Fruit fly (Drosophila melanogaster): ENCODE measurements around the gene Dhc1.
A peak's percentile ranks its signal among the peaks of the same experiment; 100 is the strongest.

DNA sequence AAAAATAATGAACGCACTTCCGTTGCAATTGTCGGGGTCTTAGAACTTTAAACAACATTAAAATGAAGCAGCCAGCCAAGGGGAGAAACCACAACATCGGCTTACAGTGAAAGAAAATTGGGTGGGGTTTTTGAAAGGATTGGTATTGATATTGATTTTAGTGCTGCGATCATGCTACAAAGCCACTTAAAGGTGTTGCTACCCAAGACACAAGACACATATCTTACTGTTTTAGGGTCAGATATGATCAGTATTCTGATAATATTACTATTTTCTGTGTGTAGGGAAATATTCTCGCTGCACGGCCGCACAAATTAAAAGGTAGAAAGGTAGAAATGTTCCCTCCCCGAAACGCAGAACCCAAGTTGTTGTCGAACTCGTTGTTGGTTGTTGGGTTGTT lies 69.4 kb downstream of the Dhc1 start:
- TF ChIP-seq Pif1B (GFP tag; optimal IDR thresholded peaks at IDR 0.05) (peak; percentile 61), CG10348 (GFP tag; IDR thresholded peaks at IDR 0.05) (no peak), CG8301 (tag; optimal IDR thresholded peaks at IDR 0.05) (peak; percentile 73), CG32121 (GFP tag; IDR thresholded peaks at IDR 0.05) (no peak), gl (tag; optimal IDR thresholded peaks at IDR 0.05) (peak; percentile 54), fd96Ca (GFP tag; IDR thresholded peaks at IDR 0.05) (peak; percentile 45; the same call in 1 of the 3 replicates), Pif1A (GFP tag; optimal IDR thresholded peaks at IDR 0.05) (peak; percentile 58), Ets98B (GFP tag; IDR thresholded peaks at IDR 0.05) (no peak), EcR (GFP tag; optimal IDR thresholded peaks at IDR 0.05) (no peak)

Measured in whole organism, pupa.